Fruit fly (Drosophila melanogaster) whole organism, prepupa: ENCODE results near the gene Theg.

Source experiments
- CG6808 ChIP-seq: fragments of 200-800 bp; sonication (Bioruptor generic); optimal IDR thresholded peaks from 3 replicates; lab custom pipeline; 2017; ENCODE audit warnings: missing biosample characterization, missing genetic modification characterization, mild to moderate bottlenecking, moderate library complexity, missing genetic modification reagents
- CG8119 ChIP-seq: fragments of 200-800 bp; sonication (Bioruptor generic); IDR thresholded peaks from 3 replicates; pipeline ENCODE4 v1.3.6; 2022; ENCODE audit warnings: missing biosample characterization, missing genetic modification characterization
- Smox ChIP-seq: fragments of 200-800 bp; sonication (Bioruptor generic); optimal IDR thresholded peaks from 3 replicates; lab custom pipeline; 2016; ENCODE audit warnings: missing biosample characterization, missing genetic modification characterization

DNA sequence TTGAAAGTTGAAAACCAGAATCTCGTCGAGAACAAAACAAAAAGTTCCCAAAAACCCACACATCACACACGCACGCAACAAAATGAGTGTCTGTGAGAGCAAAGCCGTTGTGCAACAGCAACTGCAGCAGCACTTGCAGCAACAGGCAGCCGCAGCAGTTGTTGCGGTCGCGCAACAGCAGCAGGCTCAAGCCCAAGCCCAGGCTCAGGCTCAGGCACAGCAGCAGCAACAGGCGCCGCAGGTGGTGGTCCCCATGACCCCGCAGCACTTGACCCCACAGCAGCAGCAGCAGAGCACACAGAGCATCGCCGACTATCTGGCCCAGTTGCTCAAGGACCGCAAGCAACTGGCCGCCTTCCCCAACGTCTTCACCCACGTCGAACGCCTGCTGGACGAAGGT is 28.5 kb downstream of the Theg start:
- TF ChIP-seq CG6808 (GFP tag; lab: Kevin White, UChicago) (no peak), CG8119 (GFP tag; lab: Robert Waterston, UW) (no peak), Smox (GFP tag; lab: Kevin White, UChicago) (no peak)
